Fruit fly (Drosophila melanogaster) whole organism, embryonic: ENCODE data around the gene CG32176.

Source experiments
- CG4707 ChIP-seq: fragments of 200-800 bp; sonication (Bioruptor generic); optimal IDR thresholded peaks from 2 replicates; lab custom pipeline; 2018; ENCODE audit warnings: missing biosample characterization, mild to moderate bottlenecking, missing genetic modification characterization, moderate library complexity
- CG7786 ChIP-seq: fragments of 200-800 bp; sonication (Bioruptor generic); optimal IDR thresholded peaks from 2 replicates; lab custom pipeline; 2016; ENCODE audit warnings: missing biosample characterization, missing genetic modification characterization
- CG7963 ChIP-seq: fragments of 200-800 bp; sonication (Bioruptor generic); IDR thresholded peaks from 3 replicates; pipeline ENCODE4 v1.3.6; 2022; ENCODE audit warnings: missing biosample characterization, missing genetic modification characterization; ENCODE audit not compliant: partially characterized antibody
- Hr51 ChIP-seq, 2 experiments: fragments of 200-800 bp; sonication (Bioruptor generic); optimal IDR thresholded peaks; 2 replicates in 1 of 2; 3 replicates in 1 of 2; lab custom pipeline; 2016 to 2018; ENCODE audit warnings: missing biosample characterization in 2 of 2, missing genetic modification characterization in 2 of 2, mild to moderate bottlenecking in 1 of 2, moderate library complexity in 1 of 2
- Ravus ChIP-seq: fragments of 200-800 bp; sonication (Bioruptor generic); IDR thresholded peaks from 2 replicates; pipeline ENCODE4 v1.3.6; 2022; ENCODE audit warnings: missing biosample characterization, missing genetic modification characterization
- Xbp1 ChIP-seq: fragments of 200-800 bp; sonication (Bioruptor generic); optimal IDR thresholded peaks from 3 replicates; lab custom pipeline; 2016; ENCODE audit warnings: missing biosample characterization, mild to moderate bottlenecking, missing genetic modification characterization
- fu2 ChIP-seq: fragments of 200-800 bp; sonication (Bioruptor generic); optimal IDR thresholded peaks from 2 replicates; lab custom pipeline; 2016; ENCODE audit warnings: missing biosample characterization, missing genetic modification characterization
- sens-2 ChIP-seq: fragments of 200-800 bp; sonication (Bioruptor generic); IDR thresholded peaks from 2 replicates; pipeline ENCODE4 v1.3.6; 2022; ENCODE audit warnings: missing biosample characterization, missing genetic modification characterization

Gene CG32176

dm6 chr3L:17486794-17487726 lies 53.4 kb downstream of the CG32176 start, which contains the start of gene Oatp74D (continued):
- no peak for TF ChIP-seq Ravus (GFP tag; lab: Robert Waterston, UW)
- TF ChIP-seq Hr51 (GFP tag; optimal IDR thresholded peaks at IDR 0.05; lab: Kevin White, UChicago), result peak in 1 of 2 experiments; percentile 10
- TF ChIP-seq CG7963 (GFP tag; lab: Robert Waterston, UW), result no peak
- TF ChIP-seq sens-2 (GFP tag; lab: Robert Waterston, UW), result no peak
- TF ChIP-seq Xbp1 (GFP tag; lab: Kevin White, UChicago), result peak; percentile 50
- TF ChIP-seq fu2, result no peak
- no peak for TF ChIP-seq CG7786 (GFP tag; lab: Kevin White, UChicago)
- TF ChIP-seq CG4707 (GFP tag; lab: Kevin White, UChicago), result peak; percentile 56
- TF ChIP-seq, all 482 proteins: peak for 272
